Worm (Caenorhabditis elegans) whole organism, late embryonic: Measurements from ENCODE around the gene fbxc-7.

ENCODE experiments used
- C08G9.2 ChIP-seq: sonication (generic microtip); optimal IDR thresholded peaks from 2 replicates; lab custom pipeline; 2016; ENCODE audit warnings: mild to moderate bottlenecking, missing genetic modification characterization, moderate library complexity, missing compliant biosample characterization
- C38D4.7 ChIP-seq: fragments of 200-800 bp; sonication (Bioruptor generic); optimal IDR thresholded peaks from 2 replicates; lab custom pipeline; 2018; ENCODE audit warnings: mild to moderate bottlenecking, missing genetic modification characterization, moderate library complexity, missing compliant biosample characterization
- K02D7.2 ChIP-seq: sonication (generic microtip); optimal IDR thresholded peaks from 2 replicates; lab custom pipeline; 2017; ENCODE audit warnings: mild to moderate bottlenecking, missing genetic modification characterization, missing compliant biosample characterization
- ahr-1 ChIP-seq: sonication (generic microtip); optimal IDR thresholded peaks from 2 replicates; lab custom pipeline; 2016; ENCODE audit warnings: missing genetic modification characterization, missing compliant biosample characterization
- ceh-14 ChIP-seq: sonication (generic microtip); optimal IDR thresholded peaks from 2 replicates; lab custom pipeline; 2016; ENCODE audit warnings: missing genotype, missing genetic modification characterization, missing compliant biosample characterization
- ceh-18 ChIP-seq: sonication (generic microtip); optimal IDR thresholded peaks from 2 replicates; lab custom pipeline; 2016; ENCODE audit warnings: missing genetic modification characterization, missing compliant biosample characterization
- ceh-19 ChIP-seq: fragments of 200-800 bp; sonication (Bioruptor generic); optimal IDR thresholded peaks from 2 replicates; lab custom pipeline; 2018; ENCODE audit warnings: mild to moderate bottlenecking, missing genetic modification characterization, missing compliant biosample characterization
- ceh-30 ChIP-seq: fragments of 150-350 bp; optimal IDR thresholded peaks from 2 replicates; lab custom pipeline; 2014; ENCODE audit warnings: missing biosample characterization, missing genetic modification characterization
- ceh-45 ChIP-seq: fragments of 200-800 bp; sonication (Bioruptor generic); IDR thresholded peaks from 2 replicates; pipeline ENCODE4 v1.3.6; 2022; ENCODE audit warnings: missing genetic modification reagents, missing genetic modification characterization, missing compliant biosample characterization
- ceh-48 ChIP-seq: sonication (generic microtip); optimal IDR thresholded peaks from 2 replicates; lab custom pipeline; 2016; ENCODE audit warnings: missing genetic modification characterization, inconsistent platforms, missing compliant biosample characterization
- ceh-6 ChIP-seq: fragments of 200-800 bp; sonication (Bioruptor generic); optimal IDR thresholded peaks from 2 replicates; lab custom pipeline; 2018; ENCODE audit warnings: mild to moderate bottlenecking, missing genetic modification characterization, missing compliant biosample characterization
- che-1 ChIP-seq: sonication (generic microtip); optimal IDR thresholded peaks from 2 replicates; lab custom pipeline; 2016; ENCODE audit warnings: mild to moderate bottlenecking, missing genetic modification characterization, missing compliant biosample characterization
- dmd-4 ChIP-seq: sonication (generic microtip); optimal IDR thresholded peaks from 2 replicates; lab custom pipeline; 2016; ENCODE audit warnings: borderline replicate concordance, missing genetic modification characterization, missing compliant biosample characterization
- fkh-6 ChIP-seq: sonication (generic microtip); optimal IDR thresholded peaks from 2 replicates; lab custom pipeline; 2016; ENCODE audit warnings: missing genetic modification characterization, missing compliant biosample characterization
- gmeb-2 ChIP-seq: sonication (generic microtip); optimal IDR thresholded peaks from 2 replicates; lab custom pipeline; 2016; ENCODE audit warnings: missing genetic modification characterization, inconsistent platforms, missing compliant biosample characterization
- hlh-30 ChIP-seq: sonication (generic microtip); optimal IDR thresholded peaks from 2 replicates; lab custom pipeline; 2017; ENCODE audit warnings: antibody characterized with exemption, missing genetic modification characterization, missing compliant biosample characterization; ENCODE audit not compliant: insufficient read depth
- hlh-8 ChIP-seq: sonication (generic microtip); optimal IDR thresholded peaks from 2 replicates; lab custom pipeline; 2016; ENCODE audit warnings: missing genotype, missing genetic modification characterization, missing compliant biosample characterization
- lim-6 ChIP-seq: sonication (generic microtip); optimal IDR thresholded peaks from 2 replicates; lab custom pipeline; 2016; ENCODE audit warnings: missing genetic modification characterization, missing compliant biosample characterization
- mec-3 ChIP-seq: sonication (generic microtip); optimal IDR thresholded peaks from 2 replicates; lab custom pipeline; 2016; ENCODE audit warnings: borderline replicate concordance, missing genetic modification characterization, missing compliant biosample characterization
- odd-2 ChIP-seq: sonication (generic microtip); optimal IDR thresholded peaks from 2 replicates; lab custom pipeline; 2017; ENCODE audit warnings: antibody characterized with exemption, mild to moderate bottlenecking, missing genetic modification characterization, missing compliant biosample characterization
- pat-9 ChIP-seq: fragments of 200-800 bp; sonication (Bioruptor generic); optimal IDR thresholded peaks from 2 replicates; lab custom pipeline; 2018; ENCODE audit warnings: mild to moderate bottlenecking, missing genetic modification characterization, moderate library complexity, missing compliant biosample characterization
- pha-2 ChIP-seq: sonication (generic microtip); optimal IDR thresholded peaks from 2 replicates; lab custom pipeline; 2017; ENCODE audit warnings: mild to moderate bottlenecking, missing genetic modification characterization, missing compliant biosample characterization
- pqm-1 ChIP-seq: sonication (generic microtip); optimal IDR thresholded peaks from 2 replicates; lab custom pipeline; 2016; ENCODE audit warnings: missing genetic modification characterization, missing compliant biosample characterization
- sdc-2 ChIP-seq: sonication (generic microtip); optimal IDR thresholded peaks from 2 replicates; lab custom pipeline; 2016; ENCODE audit warnings: missing genotype, missing genetic modification characterization, missing compliant biosample characterization
- sox-2 ChIP-seq: fragments of 200-800 bp; sonication (Bioruptor generic); IDR thresholded peaks from 2 replicates; pipeline ENCODE4 v1.3.6; 2022; ENCODE audit warnings: missing genetic modification reagents, missing genetic modification characterization, missing compliant biosample characterization
- sox-4 ChIP-seq: sonication (generic microtip); optimal IDR thresholded peaks from 2 replicates; lab custom pipeline; 2017; ENCODE audit warnings: mild to moderate bottlenecking, missing genetic modification characterization, inconsistent platforms, missing compliant biosample characterization
- tbx-2 ChIP-seq: sonication (generic microtip); optimal IDR thresholded peaks from 2 replicates; lab custom pipeline; 2016; ENCODE audit warnings: missing genetic modification characterization, missing compliant biosample characterization
- tbx-7 ChIP-seq: sonication (generic microtip); optimal IDR thresholded peaks from 2 replicates; lab custom pipeline; 2016; ENCODE audit warnings: missing genotype, missing genetic modification characterization, missing compliant biosample characterization
- ttx-3 ChIP-seq: sonication (generic microtip); optimal IDR thresholded peaks from 2 replicates; lab custom pipeline; 2016; ENCODE audit warnings: missing genetic modification reagents, missing genetic modification characterization, missing compliant biosample characterization
- unc-55 ChIP-seq: sonication (generic microtip); optimal IDR thresholded peaks from 2 replicates; lab custom pipeline; 2017; ENCODE audit warnings: missing biosample characterization, missing genetic modification reagents, missing genetic modification characterization
- zip-5 ChIP-seq: sonication (generic microtip); optimal IDR thresholded peaks from 2 replicates; lab custom pipeline; 2016; ENCODE audit warnings: missing genetic modification characterization, missing compliant biosample characterization

fbxc-7 gene

ce11 chrII:940779-941178 is 13.9 kb upstream of the fbxc-7 start, which contains the start of gene fbxc-36:
TSS of gene fbxc-36 (plus strand) at chrII:940983.
- TF ChIP-seq C08G9.2 (tag; lab: Kevin White, UChicago) = no peak
- TF ChIP-seq ahr-1 (tag; lab: Kevin White, UChicago) = no peak
- peak; percentile 48 for TF ChIP-seq hlh-30 (tag; lab: Kevin White, UChicago)
- no peak for TF ChIP-seq tbx-7 (tag; lab: Kevin White, UChicago)
- TF ChIP-seq, all 69 proteins: peak for 1

ce11 chrII:943773-944172 is 11.0 kb upstream of the fbxc-7 start, which contains the start of gene clec-43:
TSS of gene clec-43 (plus strand) at chrII:944066.
- TF ChIP-seq lim-6 (tag; lab: Kevin White, UChicago) (no peak), gmeb-2 (tag; lab: Kevin White, UChicago) (no peak)

- TF ChIP-seq sox-4 (tag; lab: Kevin White, UChicago) (no peak), pha-2 (tag; lab: Kevin White, UChicago) (no peak), unc-55 (GFP tag; lab: Kevin White, UChicago) (no peak), sdc-2 (tag; lab: Kevin White, UChicago) (no peak), zip-5 (tag; lab: Kevin White, UChicago) (no peak), ceh-14 (tag; lab: Kevin White, UChicago) (no peak), ceh-45 (GFP tag; lab: Robert Waterston, UW) (no peak), C38D4.7 (GFP tag; lab: Kevin White, UChicago) (no peak), mec-3 (tag; lab: Kevin White, UChicago) (no peak), K02D7.2 (tag; lab: Kevin White, UChicago) (no peak), odd-2 (tag; lab: Kevin White, UChicago) (no peak), ahr-1 (tag; lab: Kevin White, UChicago) (no peak), sox-2 (GFP tag; lab: Robert Waterston, UW) (no peak), dmd-4 (tag; lab: Kevin White, UChicago) (no peak), fkh-6 (tag; lab: Kevin White, UChicago) (no peak), tbx-7 (tag; lab: Kevin White, UChicago) (no peak)
- TF ChIP-seq, all 69 proteins: peak for 0
These were observed 6.6 kb upstream of the fbxc-7 start, which contains the start of gene fbxc-32 for ce11 chrII:948091-948490. TSS of gene fbxc-32 (minus strand) at chrII:948191.

- no peak for TF ChIP-seq sox-4 (tag; lab: Kevin White, UChicago)
- TF ChIP-seq ttx-3 (tag; lab: Kevin White, UChicago) = no peak
- no peak for TF ChIP-seq ceh-18 (tag; lab: Kevin White, UChicago)
- TF ChIP-seq pat-9 (tag; lab: Kevin White, UChicago) = no peak
- no peak for TF ChIP-seq ceh-14 (tag; lab: Kevin White, UChicago)
- TF ChIP-seq ceh-19 (GFP tag; lab: Kevin White, UChicago) = peak; percentile 28
- no peak for TF ChIP-seq C38D4.7 (GFP tag; lab: Kevin White, UChicago)
- TF ChIP-seq ceh-48 (tag; lab: Kevin White, UChicago) = peak; percentile 46
These were observed 4.4 kb upstream of the fbxc-7 start for ce11 chrII:950374-950773.

ce11 chrII:953052-953451 is 1.7 kb upstream of the fbxc-7 start:
- TF ChIP-seq hlh-30 (tag; lab: Kevin White, UChicago) (peak; percentile 60), ceh-48 (tag; lab: Kevin White, UChicago) (peak; percentile 6), ceh-6 (GFP tag; lab: Kevin White, UChicago) (no peak)
- TF ChIP-seq, all 69 proteins: peak for 2

- TF ChIP-seq ceh-30 (tag; lab: Kevin White, UChicago) = no peak
- no peak for TF ChIP-seq hlh-30 (tag; lab: Kevin White, UChicago)
- no peak for TF ChIP-seq sox-4 (tag; lab: Kevin White, UChicago)
- TF ChIP-seq pqm-1 (tag; lab: Kevin White, UChicago) = no peak
- no peak for TF ChIP-seq che-1 (tag; lab: Kevin White, UChicago)
- no peak for TF ChIP-seq sox-2 (GFP tag; lab: Robert Waterston, UW)
- TF ChIP-seq tbx-2 (tag; lab: Kevin White, UChicago) = no peak
- no peak for TF ChIP-seq K02D7.2 (tag; lab: Kevin White, UChicago)
- TF ChIP-seq hlh-8 (tag; lab: Kevin White, UChicago) = no peak
These were observed 3.9 kb downstream of the fbxc-7 start, which contains the start of gene sdz-4 for ce11 chrII:958618-959017. TSS of gene sdz-4 (plus strand) at chrII:958918.
